Fruit fly (Drosophila melanogaster) whole organism, embryonic: ENCODE results near the gene CG32299.
A peak's percentile ranks its signal among the peaks of the same experiment; 100 is the strongest.

Experiments
- Blimp-1 ChIP-seq: fragments of 200-800 bp; sonication (Bioruptor generic); optimal IDR thresholded peaks from 3 replicates; lab custom pipeline; 2018; ENCODE audit warnings: missing biosample characterization, missing genetic modification characterization, mild to moderate bottlenecking, moderate library complexity, missing genetic modification reagents
- CG1024 ChIP-seq: fragments of 200-800 bp; sonication (Bioruptor generic); IDR thresholded peaks from 2 replicates; pipeline ENCODE4 v1.3.6; 2022; ENCODE audit warnings: missing biosample characterization, missing genetic modification characterization
- CG10543 ChIP-seq: fragments of 200-800 bp; sonication (Bioruptor generic); optimal IDR thresholded peaks from 3 replicates; lab custom pipeline; 2017; ENCODE audit warnings: missing biosample characterization, mild to moderate bottlenecking, missing genetic modification characterization, moderate library complexity
- CG10959 ChIP-seq: fragments of 200-800 bp; sonication (Bioruptor generic); IDR thresholded peaks from 2 replicates; pipeline ENCODE4 v1.3.6; 2022; ENCODE audit warnings: missing biosample characterization, missing genetic modification characterization
- CG12071 ChIP-seq: fragments of 200-800 bp; sonication (Bioruptor generic); optimal IDR thresholded peaks from 3 replicates; lab custom pipeline; 2018; ENCODE audit warnings: missing biosample characterization, mild to moderate bottlenecking, missing genetic modification characterization
- CG12104 ChIP-seq: fragments of 200-800 bp; sonication (Bioruptor generic); optimal IDR thresholded peaks from 3 replicates; lab custom pipeline; 2016; ENCODE audit warnings: missing biosample characterization, missing genetic modification characterization
- CG13287 ChIP-seq: fragments of 200-800 bp; sonication (Bioruptor generic); IDR thresholded peaks from 2 replicates; pipeline ENCODE4 v1.3.6; 2022; ENCODE audit warnings: missing biosample characterization, missing genetic modification characterization; ENCODE audit not compliant: partially characterized antibody
- CG15073 ChIP-seq: fragments of 200-800 bp; sonication (Bioruptor generic); optimal IDR thresholded peaks from 2 replicates; lab custom pipeline; 2016; ENCODE audit warnings: missing biosample characterization, missing genetic modification characterization
- CG15514 ChIP-seq: fragments of 200-800 bp; sonication (Bioruptor generic); optimal IDR thresholded peaks from 3 replicates; lab custom pipeline; 2017; ENCODE audit warnings: missing biosample characterization, missing genetic modification characterization, mild to moderate bottlenecking, moderate library complexity, missing genetic modification reagents
- CG16815 ChIP-seq: fragments of 200-800 bp; sonication (Bioruptor generic); optimal IDR thresholded peaks from 3 replicates; lab custom pipeline; 2017; ENCODE audit warnings: missing biosample characterization, mild to moderate bottlenecking, missing genetic modification characterization
- CG17359 ChIP-seq: fragments of 200-800 bp; sonication (Bioruptor generic); optimal IDR thresholded peaks from 3 replicates; lab custom pipeline; 2018; ENCODE audit warnings: missing biosample characterization, mild to moderate bottlenecking, missing genetic modification characterization, moderate library complexity
- CG17361 ChIP-seq: fragments of 200-800 bp; sonication (Bioruptor generic); IDR thresholded peaks from 3 replicates; pipeline ENCODE4 v1.3.6; 2022; ENCODE audit warnings: missing biosample characterization, missing genetic modification characterization
- CG17385 ChIP-seq: fragments of 200-800 bp; sonication (Bioruptor generic); optimal IDR thresholded peaks from 3 replicates; lab custom pipeline; 2018; ENCODE audit warnings: missing biosample characterization, mild to moderate bottlenecking, missing genetic modification characterization
- CG18619 ChIP-seq: fragments of 200-800 bp; sonication (Bioruptor generic); optimal IDR thresholded peaks from 3 replicates; lab custom pipeline; 2017; ENCODE audit warnings: missing biosample characterization, mild to moderate bottlenecking, missing genetic modification characterization
- CG32532 ChIP-seq: fragments of 200-800 bp; sonication (Bioruptor generic); IDR thresholded peaks from 2 replicates; pipeline ENCODE4 v1.3.6; 2022; ENCODE audit warnings: missing biosample characterization, missing genetic modification characterization
- CG3407 ChIP-seq: fragments of 200-800 bp; sonication (Bioruptor generic); optimal IDR thresholded peaks from 2 replicates; lab custom pipeline; 2018; ENCODE audit warnings: missing biosample characterization, mild to moderate bottlenecking, missing genetic modification characterization
- CG3995 ChIP-seq: fragments of 200-800 bp; sonication (Bioruptor generic); optimal IDR thresholded peaks from 3 replicates; lab custom pipeline; 2016; ENCODE audit warnings: missing biosample characterization, missing genetic modification characterization
- CG9817 ChIP-seq: fragments of 200-800 bp; sonication (Bioruptor generic); optimal IDR thresholded peaks from 2 replicates; lab custom pipeline; 2018; ENCODE audit warnings: missing biosample characterization, mild to moderate bottlenecking, missing genetic modification characterization, moderate library complexity
- Dll ChIP-seq: fragments of 200-800 bp; sonication (Bioruptor generic); IDR thresholded peaks from 4 replicates; pipeline ENCODE4 v1.3.6; 2022; ENCODE audit warnings: missing biosample characterization, missing genetic modification characterization; ENCODE audit not compliant: partially characterized antibody
- HHEX ChIP-seq: fragments of 200-800 bp; sonication (Bioruptor generic); optimal IDR thresholded peaks from 3 replicates; lab custom pipeline; 2017; ENCODE audit warnings: missing biosample characterization, mild to moderate bottlenecking, missing genetic modification characterization, missing genetic modification reagents
- Hmx ChIP-seq: fragments of 200-800 bp; sonication (Bioruptor generic); optimal IDR thresholded peaks from 2 replicates; lab custom pipeline; 2016; ENCODE audit warnings: missing biosample characterization, missing genetic modification characterization
- Hsf ChIP-seq: fragments of 200-800 bp; sonication (Bioruptor generic); optimal IDR thresholded peaks from 3 replicates; lab custom pipeline; 2016; ENCODE audit warnings: missing biosample characterization, missing genetic modification characterization
- Lhr ChIP-seq: fragments of 200-800 bp; sonication (Bioruptor generic); optimal IDR thresholded peaks from 3 replicates; lab custom pipeline; 2017; ENCODE audit warnings: mild to moderate bottlenecking, missing biosample characterization, missing genetic modification reagents, missing genetic modification characterization
- Max ChIP-seq: fragments of 200-800 bp; sonication (Bioruptor generic); optimal IDR thresholded peaks from 2 replicates; lab custom pipeline; 2016; ENCODE audit warnings: missing biosample characterization, mild to moderate bottlenecking, missing genetic modification characterization
- Poxn ChIP-seq: fragments of 200-800 bp; sonication (Bioruptor generic); IDR thresholded peaks from 2 replicates; pipeline ENCODE4 v1.3.6; 2022; ENCODE audit warnings: missing biosample characterization, missing genetic modification characterization
- Ptx1 ChIP-seq: fragments of 200-800 bp; sonication (Bioruptor generic); IDR thresholded peaks from 2 replicates; pipeline ENCODE4 v1.3.6; 2022; ENCODE audit warnings: missing biosample characterization, missing genetic modification characterization
- TFAM ChIP-seq: fragments of 200-800 bp; sonication (Bioruptor generic); optimal IDR thresholded peaks from 2 replicates; lab custom pipeline; 2017; ENCODE audit warnings: missing biosample characterization, missing genetic modification characterization, inconsistent platforms
- Tbp ChIP-seq: fragments of >200 bp; optimal IDR thresholded peaks from 2 replicates; lab custom pipeline; 2018; ENCODE audit warnings: missing biosample characterization, missing genetic modification characterization
- Vsx1 ChIP-seq: fragments of 200-800 bp; sonication (Bioruptor generic); optimal IDR thresholded peaks from 2 replicates; lab custom pipeline; 2017; ENCODE audit warnings: missing biosample characterization, mild to moderate bottlenecking, missing genetic modification characterization, missing genetic modification reagents
- Xbp1 ChIP-seq: fragments of 200-800 bp; sonication (Bioruptor generic); optimal IDR thresholded peaks from 3 replicates; lab custom pipeline; 2016; ENCODE audit warnings: missing biosample characterization, mild to moderate bottlenecking, missing genetic modification characterization
- Xrp1 ChIP-seq: fragments of 200-800 bp; sonication (Bioruptor generic); IDR thresholded peaks from 2 replicates; pipeline ENCODE4 v1.3.6; 2022; ENCODE audit warnings: missing biosample characterization, missing genetic modification characterization
- ara ChIP-seq: fragments of 200-800 bp; sonication (Bioruptor generic); IDR thresholded peaks from 2 replicates; pipeline ENCODE4 v1.3.6; 2022; ENCODE audit warnings: missing biosample characterization, missing genetic modification characterization
- bowl ChIP-seq: fragments of 200-800 bp; sonication (Bioruptor generic); IDR thresholded peaks from 2 replicates; pipeline ENCODE4 v1.3.6; 2022; ENCODE audit warnings: missing biosample characterization, missing genetic modification characterization
- ci ChIP-seq: fragments of 200-800 bp; sonication (Bioruptor generic); IDR thresholded peaks from 3 replicates; pipeline ENCODE4 v1.3.6; 2022; ENCODE audit warnings: missing biosample characterization, missing genetic modification characterization
- cwo ChIP-seq: fragments of 200-800 bp; sonication (Bioruptor generic); optimal IDR thresholded peaks from 3 replicates; lab custom pipeline; 2017; ENCODE audit warnings: missing biosample characterization, missing genetic modification characterization, mild to moderate bottlenecking, moderate library complexity, missing genetic modification reagents
- disco-r ChIP-seq: fragments of 200-800 bp; sonication (Bioruptor generic); optimal IDR thresholded peaks from 2 replicates; lab custom pipeline; 2016; ENCODE audit warnings: missing biosample characterization, missing genetic modification characterization
- dmrt11E ChIP-seq: fragments of 200-800 bp; sonication (Bioruptor generic); optimal IDR thresholded peaks from 3 replicates; lab custom pipeline; 2018; ENCODE audit warnings: missing biosample characterization, mild to moderate bottlenecking, missing genetic modification characterization, moderate library complexity
- ems ChIP-seq: fragments of 200-800 bp; sonication (Bioruptor generic); optimal IDR thresholded peaks from 3 replicates; lab custom pipeline; 2016; ENCODE audit warnings: missing biosample characterization, missing genetic modification characterization
- esg ChIP-seq: fragments of 200-800 bp; sonication (Bioruptor generic); conservative IDR thresholded peaks from 2 replicates; pipeline ENCODE4 v1.3.6; 2022; ENCODE audit warnings: missing biosample characterization, missing genetic modification characterization
- gfzf ChIP-seq: fragments of 200-800 bp; sonication (Bioruptor generic); optimal IDR thresholded peaks from 2 replicates; lab custom pipeline; 2016; ENCODE audit warnings: missing biosample characterization, mild to moderate bottlenecking, missing genetic modification characterization, moderate library complexity
- gsb ChIP-seq: fragments of 200-800 bp; sonication (Bioruptor generic); IDR thresholded peaks from 2 replicates; pipeline ENCODE4 v1.3.6; 2022; ENCODE audit warnings: missing biosample characterization, missing genetic modification characterization
- ham ChIP-seq: fragments of 200-800 bp; sonication (Bioruptor generic); IDR thresholded peaks from 2 replicates; pipeline ENCODE4 v1.3.6; 2022; ENCODE audit warnings: missing biosample characterization, missing genetic modification characterization
- insv ChIP-seq, 2 experiments: fragments of 200-800 bp; sonication (Bioruptor generic); optimal IDR thresholded peaks; 3 replicates each; lab custom pipeline; 2016 to 2018; ENCODE audit warnings: missing biosample characterization in 2 of 2, missing genetic modification characterization in 2 of 2
- kay ChIP-seq: fragments of 200-800 bp; sonication (Bioruptor generic); optimal IDR thresholded peaks from 2 replicates; lab custom pipeline; 2016; ENCODE audit warnings: missing biosample characterization, missing genetic modification characterization
- nerfin-2 ChIP-seq: fragments of 200-800 bp; sonication (Bioruptor generic); IDR thresholded peaks from 2 replicates; pipeline ENCODE4 v1.3.6; 2022; ENCODE audit warnings: missing biosample characterization, missing genetic modification characterization; ENCODE audit not compliant: partially characterized antibody
- phol ChIP-seq: fragments of 200-800 bp; sonication (Bioruptor generic); optimal IDR thresholded peaks from 3 replicates; lab custom pipeline; 2018; ENCODE audit warnings: missing biosample characterization, mild to moderate bottlenecking, missing genetic modification characterization, moderate library complexity
- sd ChIP-seq: fragments of 200-800 bp; sonication (Bioruptor generic); optimal IDR thresholded peaks from 3 replicates; lab custom pipeline; 2018; ENCODE audit warnings: missing biosample characterization, mild to moderate bottlenecking, missing genetic modification characterization, moderate library complexity
- so ChIP-seq: fragments of 200-800 bp; sonication (Bioruptor generic); IDR thresholded peaks from 3 replicates; pipeline ENCODE4 v1.3.6; 2022; ENCODE audit warnings: missing biosample characterization, missing genetic modification characterization
- trh ChIP-seq: fragments of 200-800 bp; sonication (Bioruptor generic); optimal IDR thresholded peaks from 2 replicates; lab custom pipeline; 2016; ENCODE audit warnings: missing biosample characterization, missing genetic modification characterization
- usp ChIP-seq: fragments of >200 bp; optimal IDR thresholded peaks from 2 replicates; lab custom pipeline; 2017; ENCODE audit warnings: missing biosample characterization, missing genetic modification characterization

The CG32299 gene

dm6 chr3L:2417399-2418040 lies 26.7 kb upstream of the CG32299 start (continued):
- no peak for TF ChIP-seq Poxn (GFP tag; lab: Robert Waterston, UW)
- no peak for TF ChIP-seq nerfin-2 (GFP tag; lab: Robert Waterston, UW)
- peak; percentile 56 for TF ChIP-seq CG3407 (GFP tag; lab: Kevin White, UChicago)
- no peak for TF ChIP-seq ham (GFP tag; lab: Robert Waterston, UW)
- peak; percentile 70 for TF ChIP-seq Blimp-1 (GFP tag; lab: Kevin White, UChicago)
- peak; percentile 50 for TF ChIP-seq Vsx1 (GFP tag; lab: Kevin White, UChicago)
- TF ChIP-seq Hmx (GFP tag; lab: Kevin White, UChicago), result no peak
- peak; percentile 75 for TF ChIP-seq CG18619
- peak; percentile 63 for TF ChIP-seq CG12104 (GFP tag; lab: Kevin White, UChicago)
- peak; percentile 83 for TF ChIP-seq Ptx1
- TF ChIP-seq CG17361 (GFP tag; lab: Robert Waterston, UW), result peak; percentile 90
- TF ChIP-seq CG9817 (tag; lab: Kevin White, UChicago), result peak; percentile 61
- no peak for TF ChIP-seq Lhr (GFP tag; lab: Kevin White, UChicago)
- TF ChIP-seq CG15514 (GFP tag; lab: Kevin White, UChicago), result peak; percentile 35
- TF ChIP-seq dmrt11E (tag; lab: Kevin White, UChicago), result peak; percentile 47
- TF ChIP-seq esg (GFP tag; lab: Robert Waterston, UW), result peak; percentile 61; the same call in 1 of the 2 replicates
- peak; percentile 40; the same call in 1 of the 2 replicates for TF ChIP-seq CG32532 (GFP tag; lab: Robert Waterston, UW)
- TF ChIP-seq Max, result peak; percentile 28
- no peak for TF ChIP-seq trh (GFP tag; lab: Kevin White, UChicago)
- no peak for TF ChIP-seq usp (GFP tag; lab: Kevin White, UChicago)
- no peak for TF ChIP-seq gfzf (GFP tag; lab: Kevin White, UChicago)
- peak; percentile 78 for TF ChIP-seq CG17359 (tag; lab: Kevin White, UChicago)
- TF ChIP-seq kay (GFP tag; lab: Kevin White, UChicago), result peak; percentile 43
- TF ChIP-seq so (GFP tag; lab: Robert Waterston, UW), result peak; percentile 73; the same call in 2 of the 3 replicates
- no peak; the same call in 1 of the 2 replicates for TF ChIP-seq CG13287
- no peak for TF ChIP-seq CG15073
- no peak for TF ChIP-seq ara (GFP tag; lab: Robert Waterston, UW)
- peak; percentile 35 for TF ChIP-seq CG12071 (GFP tag; lab: Kevin White, UChicago)
- TF ChIP-seq HHEX, result peak; percentile 77
- no peak for TF ChIP-seq CG1024 (GFP tag; lab: Robert Waterston, UW)
- TF ChIP-seq CG17385 (GFP tag; lab: Kevin White, UChicago), result peak; percentile 74
- TF ChIP-seq ci (GFP tag; lab: Robert Waterston, UW), result 0 out of 3 replicates have a peak, but pooled peaks have one; percentile 16
- peak; percentile 17 for TF ChIP-seq Hsf (GFP tag; lab: Kevin White, UChicago)
- TF ChIP-seq phol (tag; lab: Kevin White, UChicago), result peak; percentile 86
- TF ChIP-seq Dll (GFP tag; lab: Robert Waterston, UW), result no peak
- TF ChIP-seq CG16815 (GFP tag; lab: Kevin White, UChicago), result peak; percentile 34
- TF ChIP-seq Xbp1 (GFP tag; lab: Kevin White, UChicago), result peak; percentile 69
- no peak for TF ChIP-seq CG10959 (GFP tag; lab: Robert Waterston, UW)
- TF ChIP-seq CG10543 (GFP tag; lab: Kevin White, UChicago), result peak; percentile 59
- TF ChIP-seq Xrp1 (GFP tag; lab: Robert Waterston, UW), result peak; percentile 71
- peak; percentile 75 for TF ChIP-seq cwo (GFP tag; lab: Kevin White, UChicago)
- no peak for TF ChIP-seq TFAM
- TF ChIP-seq ems (GFP tag; lab: Kevin White, UChicago), result no peak
- no peak for TF ChIP-seq gsb
- TF ChIP-seq disco-r (GFP tag; lab: Kevin White, UChicago), result no peak
- TF ChIP-seq insv (GFP tag; optimal IDR thresholded peaks at IDR 0.05; lab: Kevin White, UChicago), result peak in 1 of 2 experiments; percentile 77
- no peak for TF ChIP-seq CG3995 (GFP tag; lab: Kevin White, UChicago)
- no peak for TF ChIP-seq bowl (GFP tag; lab: Robert Waterston, UW)
- TF ChIP-seq Tbp (GFP tag; lab: Kevin White, UChicago), result no peak
- peak; percentile 16 for TF ChIP-seq sd
